Worm (Caenorhabditis elegans) whole organism, late embryonic: ENCODE measurements around the gene rsef-1.

Experiments
- C38D4.7 ChIP-seq: fragments of 200-800 bp; sonication (Bioruptor generic); optimal IDR thresholded peaks from 2 replicates; lab custom pipeline; 2018; ENCODE audit warnings: mild to moderate bottlenecking, missing genetic modification characterization, moderate library complexity, missing compliant biosample characterization
- F13H6.1 ChIP-seq: sonication (generic microtip); optimal IDR thresholded peaks from 2 replicates; lab custom pipeline; 2016; ENCODE audit warnings: missing genetic modification characterization, missing compliant biosample characterization
- K09A11.1 ChIP-seq: sonication (generic microtip); optimal IDR thresholded peaks from 2 replicates; lab custom pipeline; 2017; ENCODE audit warnings: antibody characterized with exemption, mild to moderate bottlenecking, missing genetic modification characterization, missing compliant biosample characterization; ENCODE audit not compliant: insufficient read depth
- Y22D7AL.16 ChIP-seq: sonication (generic microtip); optimal IDR thresholded peaks from 2 replicates; lab custom pipeline; 2016; ENCODE audit warnings: missing genetic modification characterization, missing compliant biosample characterization
- ahr-1 ChIP-seq: sonication (generic microtip); optimal IDR thresholded peaks from 2 replicates; lab custom pipeline; 2016; ENCODE audit warnings: missing genetic modification characterization, missing compliant biosample characterization
- ama-1 ChIP-seq: fragments of 150-350 bp; optimal IDR thresholded peaks from 2 replicates; lab custom pipeline; 2014
- ceh-19 ChIP-seq: fragments of 200-800 bp; sonication (Bioruptor generic); optimal IDR thresholded peaks from 2 replicates; lab custom pipeline; 2018; ENCODE audit warnings: mild to moderate bottlenecking, missing genetic modification characterization, missing compliant biosample characterization
- ceh-2 ChIP-seq: sonication (generic microtip); optimal IDR thresholded peaks from 2 replicates; lab custom pipeline; 2016; ENCODE audit warnings: missing genotype, missing genetic modification characterization, missing compliant biosample characterization
- ceh-30 ChIP-seq: fragments of 150-350 bp; optimal IDR thresholded peaks from 2 replicates; lab custom pipeline; 2014; ENCODE audit warnings: missing biosample characterization, missing genetic modification characterization
- ceh-48 ChIP-seq: sonication (generic microtip); optimal IDR thresholded peaks from 2 replicates; lab custom pipeline; 2016; ENCODE audit warnings: missing genetic modification characterization, inconsistent platforms, missing compliant biosample characterization
- che-1 ChIP-seq: sonication (generic microtip); optimal IDR thresholded peaks from 2 replicates; lab custom pipeline; 2016; ENCODE audit warnings: mild to moderate bottlenecking, missing genetic modification characterization, missing compliant biosample characterization
- dve-1 ChIP-seq: sonication (generic microtip); optimal IDR thresholded peaks from 2 replicates; lab custom pipeline; 2017; ENCODE audit warnings: antibody characterized with exemption, mild to moderate bottlenecking, missing genetic modification characterization, missing compliant biosample characterization
- elt-4 ChIP-seq: sonication (generic microtip); optimal IDR thresholded peaks from 2 replicates; lab custom pipeline; 2016; ENCODE audit warnings: missing genetic modification characterization, missing compliant biosample characterization
- eyg-1 ChIP-seq: sonication (generic microtip); optimal IDR thresholded peaks from 2 replicates; lab custom pipeline; 2016; ENCODE audit warnings: missing genotype, missing genetic modification characterization, missing compliant biosample characterization
- fkh-10 ChIP-seq: fragments of 150-350 bp; optimal IDR thresholded peaks from 2 replicates; lab custom pipeline; 2014; ENCODE audit warnings: missing biosample characterization, missing genetic modification reagents, missing genetic modification characterization
- fkh-6 ChIP-seq: sonication (generic microtip); optimal IDR thresholded peaks from 2 replicates; lab custom pipeline; 2016; ENCODE audit warnings: missing genetic modification characterization, missing compliant biosample characterization
- gmeb-2 ChIP-seq: sonication (generic microtip); optimal IDR thresholded peaks from 2 replicates; lab custom pipeline; 2016; ENCODE audit warnings: missing genetic modification characterization, inconsistent platforms, missing compliant biosample characterization
- hlh-13 ChIP-seq: fragments of 200-800 bp; sonication (Bioruptor generic); optimal IDR thresholded peaks from 2 replicates; lab custom pipeline; 2018; ENCODE audit warnings: mild to moderate bottlenecking, missing genetic modification characterization, missing compliant biosample characterization
- hlh-30 ChIP-seq: sonication (generic microtip); optimal IDR thresholded peaks from 2 replicates; lab custom pipeline; 2017; ENCODE audit warnings: antibody characterized with exemption, missing genetic modification characterization, missing compliant biosample characterization; ENCODE audit not compliant: insufficient read depth
- lim-6 ChIP-seq: sonication (generic microtip); optimal IDR thresholded peaks from 2 replicates; lab custom pipeline; 2016; ENCODE audit warnings: missing genetic modification characterization, missing compliant biosample characterization
- lin-11 ChIP-seq: fragments of 200-800 bp; sonication (Bioruptor generic); optimal IDR thresholded peaks from 2 replicates; lab custom pipeline; 2018; ENCODE audit warnings: mild to moderate bottlenecking, missing genetic modification characterization, missing compliant biosample characterization
- madf-2 ChIP-seq: sonication (generic microtip); optimal IDR thresholded peaks from 2 replicates; lab custom pipeline; 2017; ENCODE audit warnings: missing genetic modification characterization, missing compliant biosample characterization
- mec-3 ChIP-seq: sonication (generic microtip); optimal IDR thresholded peaks from 2 replicates; lab custom pipeline; 2016; ENCODE audit warnings: borderline replicate concordance, missing genetic modification characterization, missing compliant biosample characterization
- nhr-11 ChIP-seq: fragments of 150-350 bp; optimal IDR thresholded peaks from 2 replicates; lab custom pipeline; 2014; ENCODE audit warnings: missing biosample characterization, missing genetic modification characterization
- nhr-232 ChIP-seq: sonication (generic microtip); optimal IDR thresholded peaks from 2 replicates; lab custom pipeline; 2016; ENCODE audit warnings: missing genetic modification characterization, missing compliant biosample characterization
- npax-4 ChIP-seq: sonication (generic microtip); optimal IDR thresholded peaks from 2 replicates; lab custom pipeline; 2016; ENCODE audit warnings: missing genetic modification characterization, missing compliant biosample characterization
- pat-9 ChIP-seq: fragments of 200-800 bp; sonication (Bioruptor generic); optimal IDR thresholded peaks from 2 replicates; lab custom pipeline; 2018; ENCODE audit warnings: mild to moderate bottlenecking, missing genetic modification characterization, moderate library complexity, missing compliant biosample characterization
- pax-1 ChIP-seq: fragments of 150-350 bp; optimal IDR thresholded peaks from 2 replicates; lab custom pipeline; 2014; ENCODE audit warnings: missing biosample characterization, missing genetic modification characterization
- pha-2 ChIP-seq: sonication (generic microtip); optimal IDR thresholded peaks from 2 replicates; lab custom pipeline; 2017; ENCODE audit warnings: mild to moderate bottlenecking, missing genetic modification characterization, missing compliant biosample characterization
- pha-4 ChIP-seq: fragments of 150-350 bp; optimal IDR thresholded peaks from 2 replicates; lab custom pipeline; 2018; ENCODE audit warnings: missing biosample characterization, missing genetic modification reagents, missing genetic modification characterization
- pqm-1 ChIP-seq: sonication (generic microtip); optimal IDR thresholded peaks from 2 replicates; lab custom pipeline; 2016; ENCODE audit warnings: missing genetic modification characterization, missing compliant biosample characterization
- pros-1 ChIP-seq: fragments of 150-350 bp; optimal IDR thresholded peaks from 2 replicates; lab custom pipeline; 2014; ENCODE audit warnings: missing biosample characterization, missing genetic modification reagents, missing genetic modification characterization
- ref-2 ChIP-seq: sonication (generic microtip); optimal IDR thresholded peaks from 2 replicates; lab custom pipeline; 2016; ENCODE audit warnings: missing genetic modification characterization, missing compliant biosample characterization
- sox-4 ChIP-seq: sonication (generic microtip); optimal IDR thresholded peaks from 2 replicates; lab custom pipeline; 2017; ENCODE audit warnings: mild to moderate bottlenecking, missing genetic modification characterization, inconsistent platforms, missing compliant biosample characterization
- syd-9 ChIP-seq: sonication (generic microtip); optimal IDR thresholded peaks from 2 replicates; lab custom pipeline; 2016; ENCODE audit warnings: mild to moderate bottlenecking, missing genetic modification characterization, moderate library complexity, missing compliant biosample characterization
- tbx-7 ChIP-seq: sonication (generic microtip); optimal IDR thresholded peaks from 2 replicates; lab custom pipeline; 2016; ENCODE audit warnings: missing genotype, missing genetic modification characterization, missing compliant biosample characterization
- unc-86 ChIP-seq: sonication (generic microtip); optimal IDR thresholded peaks from 2 replicates; lab custom pipeline; 2016; ENCODE audit warnings: missing genetic modification characterization, missing compliant biosample characterization
- ztf-16 ChIP-seq: sonication (generic microtip); optimal IDR thresholded peaks from 2 replicates; lab custom pipeline; 2017; ENCODE audit warnings: missing genetic modification characterization, missing compliant biosample characterization

Gene rsef-1

DNA sequence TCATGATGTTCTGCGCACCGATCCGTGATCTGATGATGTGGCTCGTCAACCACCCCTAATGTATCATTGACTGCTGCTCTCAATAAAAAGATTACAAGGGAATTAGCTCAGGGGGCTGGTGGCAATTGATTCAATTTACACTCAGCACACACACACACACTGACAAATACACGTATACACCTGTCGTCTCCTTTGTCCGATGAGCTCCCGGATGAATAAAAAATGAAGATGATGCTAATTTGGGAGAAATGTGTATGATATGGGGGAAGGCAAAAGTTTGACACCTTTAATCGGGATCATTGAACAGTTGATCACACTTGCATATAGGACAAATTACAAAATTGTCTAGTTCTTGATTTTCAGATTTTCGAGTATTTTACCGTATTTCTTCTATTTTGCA, 7.9 kb upstream of the rsef-1 start:
- no peak for TF ChIP-seq pat-9 (tag; lab: Kevin White, UChicago)
- no peak for TF ChIP-seq lin-11
- no peak for TF ChIP-seq ceh-2
- no peak for TF ChIP-seq fkh-6 (tag; lab: Kevin White, UChicago)
- TF ChIP-seq pax-1 (tag; lab: Kevin White, UChicago) = no peak
- TF ChIP-seq ceh-30 (tag; lab: Kevin White, UChicago) = no peak
- TF ChIP-seq che-1 (tag; lab: Kevin White, UChicago) = no peak
- TF ChIP-seq Y22D7AL.16 (tag; lab: Kevin White, UChicago) = no peak
- no peak for TF ChIP-seq ceh-19 (GFP tag; lab: Kevin White, UChicago)
- TF ChIP-seq C38D4.7 (GFP tag; lab: Kevin White, UChicago) = no peak
- no peak for TF ChIP-seq hlh-13 (GFP tag; lab: Kevin White, UChicago)
- no peak for TF ChIP-seq pha-2 (tag; lab: Kevin White, UChicago)
- TF ChIP-seq ahr-1 (tag; lab: Kevin White, UChicago) = no peak
- TF ChIP-seq gmeb-2 (tag; lab: Kevin White, UChicago) = no peak

DNA sequence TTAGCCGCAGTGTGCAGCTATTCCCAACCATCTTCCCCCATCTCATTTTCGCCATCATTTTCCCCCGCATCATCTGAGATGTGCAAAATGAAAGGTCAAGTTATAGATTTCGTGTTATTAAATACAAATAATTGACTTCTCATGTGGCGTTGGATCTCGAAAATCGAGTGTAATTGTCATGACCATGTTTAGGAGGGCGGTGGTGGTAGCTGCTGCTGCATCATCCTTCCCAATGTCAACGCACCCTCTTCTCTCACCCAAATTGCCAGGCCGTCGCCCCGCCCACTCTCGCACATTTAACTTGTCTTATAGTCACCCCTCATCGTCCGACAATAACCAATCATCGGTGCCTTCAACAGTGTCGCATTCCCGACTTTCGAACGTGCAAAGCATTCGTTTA, 4.1 kb upstream of the rsef-1 start, which contains the start of gene ceh-30:
ceh-30 (plus strand) TSS at position 301 of the 400 bp plus-strand sequence.
- TF ChIP-seq C38D4.7 (GFP tag; lab: Kevin White, UChicago) = no peak
- no peak for TF ChIP-seq ref-2
- no peak for TF ChIP-seq mec-3 (tag; lab: Kevin White, UChicago)
- TF ChIP-seq ztf-16 = no peak
- no peak for TF ChIP-seq ceh-48
- TF ChIP-seq madf-2 (tag; lab: Kevin White, UChicago) = no peak
- no peak for TF ChIP-seq fkh-6 (tag; lab: Kevin White, UChicago)
- TF ChIP-seq syd-9 = no peak
- no peak for TF ChIP-seq che-1 (tag; lab: Kevin White, UChicago)
- no peak for TF ChIP-seq hlh-30
- TF ChIP-seq unc-86 (tag; lab: Kevin White, UChicago) = no peak
- TF ChIP-seq tbx-7 (tag; lab: Kevin White, UChicago) = no peak
- TF ChIP-seq nhr-11 = no peak
- TF ChIP-seq nhr-232 (tag; lab: Kevin White, UChicago) = no peak
- TF ChIP-seq K09A11.1 (tag; lab: Kevin White, UChicago) = no peak
- no peak for TF ChIP-seq eyg-1 (tag; lab: Kevin White, UChicago)
- no peak for TF ChIP-seq npax-4 (tag; lab: Kevin White, UChicago)

ce11 chrX:3061698-3062097, 2.5 kb upstream of the rsef-1 start:
- no peak for TF ChIP-seq che-1 (tag; lab: Kevin White, UChicago)
- TF ChIP-seq gmeb-2 (tag; lab: Kevin White, UChicago) = no peak
- no peak for TF ChIP-seq C38D4.7 (GFP tag; lab: Kevin White, UChicago)
- no peak for TF ChIP-seq pqm-1 (tag; lab: Kevin White, UChicago)
- TF ChIP-seq fkh-10 (GFP tag; lab: Kevin White, UChicago) = no peak
- TF ChIP-seq pax-1 (tag; lab: Kevin White, UChicago) = no peak
- no peak for TF ChIP-seq madf-2 (tag; lab: Kevin White, UChicago)
- TF ChIP-seq pha-4 (tag; lab: Kevin White, UChicago) = no peak
- TF ChIP-seq lin-11 = no peak
- no peak for TF ChIP-seq dve-1
- no peak for TF ChIP-seq mec-3 (tag; lab: Kevin White, UChicago)

ce11 chrX:3057656-3058055, 1.5 kb downstream of the rsef-1 start:
- TF ChIP-seq che-1 (tag; lab: Kevin White, UChicago) (no peak), lim-6 (tag; lab: Kevin White, UChicago) (no peak), elt-4 (tag; lab: Kevin White, UChicago) (no peak), ama-1 (no peak), F13H6.1 (tag; lab: Kevin White, UChicago) (no peak), pros-1 (no peak), sox-4 (no peak), eyg-1 (tag; lab: Kevin White, UChicago) (no peak), fkh-10 (GFP tag; lab: Kevin White, UChicago) (no peak), gmeb-2 (tag; lab: Kevin White, UChicago) (no peak), pqm-1 (tag; lab: Kevin White, UChicago) (no peak), pax-1 (tag; lab: Kevin White, UChicago) (no peak), fkh-6 (tag; lab: Kevin White, UChicago) (no peak), nhr-232 (tag; lab: Kevin White, UChicago) (no peak)
